Worm (Caenorhabditis elegans): ENCODE data around the gene abi-1.
A peak's percentile ranks its signal among the peaks of the same experiment; 100 is the strongest.

abi-1 gene

DNA sequence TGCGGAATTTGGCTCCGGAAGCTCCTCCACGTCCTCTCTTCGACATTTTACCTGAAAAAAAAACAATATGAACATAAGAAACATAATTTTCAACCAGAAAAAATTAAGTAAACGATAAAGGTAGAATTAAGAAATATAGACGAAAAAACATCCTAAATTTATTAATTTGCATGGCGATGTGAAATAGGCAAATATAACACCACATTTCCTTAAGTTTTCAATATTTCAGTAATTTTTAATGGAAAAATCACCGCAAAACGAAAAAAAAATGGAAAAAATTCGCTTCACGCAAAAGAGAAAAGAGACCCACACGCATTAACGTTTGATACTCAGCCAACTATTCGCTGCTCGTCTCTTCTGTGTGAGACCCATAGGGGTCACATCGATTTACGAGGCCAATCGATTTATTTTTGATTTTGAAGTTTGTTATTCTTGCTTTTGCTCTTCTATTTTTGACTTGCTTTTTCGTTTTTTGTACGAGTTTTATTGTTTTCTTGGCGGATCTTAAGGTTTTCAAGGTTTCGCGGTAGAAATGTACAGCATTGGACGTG, 13.6 kb upstream of the abi-1 start, which contains the start of gene rpl-23 (continued):
- peak; percentile 7 for TF ChIP-seq zag-1 (tag; optimal IDR thresholded peaks at IDR 0.05)
- peak; percentile 73 for TF ChIP-seq jun-1 (tag; optimal IDR thresholded peaks at IDR 0.05)
- TF ChIP-seq snpc-4 (tag; optimal IDR thresholded peaks at IDR 0.05) = peak; percentile 84

DNA sequence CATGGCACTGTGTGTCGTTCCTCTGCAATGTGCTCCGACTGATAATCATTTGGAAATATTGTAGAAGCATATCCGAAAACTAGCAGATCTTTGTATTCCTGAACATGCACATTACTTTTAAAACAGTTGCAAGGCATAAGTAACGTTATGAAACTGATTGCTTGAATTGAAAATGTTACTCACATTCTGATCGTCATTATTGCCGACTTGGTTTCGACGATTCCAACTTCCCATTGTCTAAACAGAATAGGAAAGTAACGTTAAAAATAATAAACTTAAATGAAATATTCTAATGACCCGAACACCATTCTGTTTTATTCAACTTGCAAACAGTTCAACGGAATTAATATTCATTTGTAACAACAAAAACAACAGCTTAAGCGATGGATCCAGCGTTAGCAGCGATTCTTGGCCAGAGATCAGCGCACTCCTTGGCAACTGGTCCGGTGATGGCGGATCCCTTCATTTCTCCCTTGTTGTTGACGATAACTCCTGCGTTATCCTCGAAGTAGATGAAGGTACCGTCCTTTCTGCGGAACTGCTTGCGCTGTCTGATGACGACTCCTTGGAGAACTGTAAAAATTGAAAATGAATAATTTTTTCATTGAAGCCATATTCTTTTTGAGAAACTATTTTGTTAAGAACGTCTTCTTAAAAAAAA, 12.8 kb upstream of the abi-1 start, which contains the start of gene swp-1:
swp-1 (minus strand) TSS at position 298 of the 661 bp plus-strand sequence.
- TF ChIP-seq unc-62 (GFP tag; optimal IDR thresholded peaks at IDR 0.05) (no peak), ceh-16 (tag; optimal IDR thresholded peaks at IDR 0.05) (no peak), ZK546.5 (tag; optimal IDR thresholded peaks at IDR 0.05) (no peak), mml-1 (tag; optimal IDR thresholded peaks at IDR 0.05) (no peak)

DNA sequence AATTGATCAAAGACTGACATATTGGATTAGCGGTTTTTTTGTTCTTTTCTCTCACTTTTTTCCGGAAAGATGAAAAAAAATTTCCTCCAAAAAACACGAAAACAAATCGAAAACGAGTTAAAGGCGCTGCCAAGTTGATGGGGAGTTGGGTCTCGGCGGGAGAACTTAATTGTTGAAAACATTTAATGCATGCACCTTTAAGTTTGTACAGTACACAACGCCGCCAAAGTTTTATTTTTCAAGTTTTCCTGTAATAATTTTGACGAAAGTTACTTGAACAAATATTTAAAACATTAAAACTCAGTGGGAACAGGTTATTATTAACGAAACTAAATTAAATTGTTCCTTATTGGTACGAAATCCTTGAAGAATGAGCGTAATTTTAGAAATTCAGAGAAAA, 9.0 kb upstream of the abi-1 start:
- no peak for TF ChIP-seq jun-1 (tag; optimal IDR thresholded peaks at IDR 0.05)
- TF ChIP-seq nhr-23 (tag; optimal IDR thresholded peaks at IDR 0.05) = no peak
- no peak for TF ChIP-seq ztf-4 (tag; optimal IDR thresholded peaks at IDR 0.05)
- TF ChIP-seq pha-4 (tag; optimal IDR thresholded peaks at IDR 0.05) = no peak
- no peak for TF ChIP-seq nhr-25 (tag; optimal IDR thresholded peaks at IDR 0.05)
- TF ChIP-seq ceh-16 (tag; optimal IDR thresholded peaks at IDR 0.05) = no peak
- TF ChIP-seq elt-3 (tag; optimal IDR thresholded peaks at IDR 0.05) = no peak

DNA sequence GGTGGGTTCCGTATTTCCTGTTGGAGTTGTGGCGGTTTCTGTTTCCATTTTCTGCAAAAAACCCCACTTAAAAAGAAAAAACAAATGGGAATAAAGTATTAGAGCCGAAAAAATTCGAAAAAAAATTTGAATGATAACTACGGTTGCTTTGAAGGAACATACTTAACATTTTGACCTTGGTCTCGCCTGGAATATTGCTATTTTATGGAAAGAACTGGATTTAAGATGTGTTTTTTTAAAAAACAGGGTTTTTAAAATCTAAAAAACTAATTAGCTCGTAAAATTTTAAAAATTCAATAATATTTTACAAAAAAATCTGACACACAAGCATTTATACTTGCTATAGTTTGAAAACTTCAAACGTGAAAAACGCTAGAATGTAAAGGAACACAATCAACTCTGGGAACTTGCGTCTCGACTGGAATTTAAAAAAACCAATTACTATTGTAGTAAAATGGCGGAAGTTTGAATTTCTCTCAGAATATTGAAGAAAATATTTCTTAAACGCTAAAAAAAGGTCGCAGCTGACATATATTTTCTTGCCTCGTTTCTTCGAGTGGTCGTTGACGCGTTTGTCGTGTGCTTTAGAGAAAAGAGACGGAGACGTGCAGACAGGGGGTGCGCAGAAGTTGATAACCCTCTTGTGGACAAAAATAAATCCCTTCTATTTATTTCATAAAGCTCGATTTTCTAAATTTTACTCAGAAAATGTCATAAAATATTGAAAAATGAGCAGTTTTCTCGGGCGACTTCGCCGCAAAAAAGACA, 5.6 kb upstream of the abi-1 start, which contains the start of the genes lgg-3 and rgs-5:
lgg-3 (minus strand) TSS at position 51 of the 768 bp plus-strand sequence.
rgs-5 (plus strand) TSS at position 593 of the 768 bp plus-strand sequence.
- TF ChIP-seq nhr-28 (tag; optimal IDR thresholded peaks at IDR 0.05) = no peak
- TF ChIP-seq aly-2 (tag; optimal IDR thresholded peaks at IDR 0.05) = no peak
- TF ChIP-seq elt-2 (tag; optimal IDR thresholded peaks at IDR 0.05) = peak; percentile 5
- no peak for TF ChIP-seq jun-1 (tag; optimal IDR thresholded peaks at IDR 0.05)
- TF ChIP-seq ceh-82 (tag; optimal IDR thresholded peaks at IDR 0.05) = no peak
- peak; percentile 12 for TF ChIP-seq nhr-23 (tag; optimal IDR thresholded peaks at IDR 0.05)
- TF ChIP-seq egl-5 (tag; optimal IDR thresholded peaks at IDR 0.05) = peak; percentile 21
- TF ChIP-seq unc-39 (tag; optimal IDR thresholded peaks at IDR 0.05) = no peak
- TF ChIP-seq hmg-11 (tag; optimal IDR thresholded peaks at IDR 0.05) = peak; percentile 27
- no peak for TF ChIP-seq unc-62 (GFP tag; optimal IDR thresholded peaks at IDR 0.05)
- peak; percentile 60 for TF ChIP-seq pha-4 (tag; optimal IDR thresholded peaks at IDR 0.05)
- peak; percentile 53 for TF ChIP-seq nfya-1 (tag; optimal IDR thresholded peaks at IDR 0.05; ENCODE audit: insufficient read depth)
- no peak for TF ChIP-seq ceh-28 (tag; optimal IDR thresholded peaks at IDR 0.05)
- no peak for TF ChIP-seq daf-12 (tag; optimal IDR thresholded peaks at IDR 0.05)
- no peak for TF ChIP-seq eor-1 (tag; optimal IDR thresholded peaks at IDR 0.05)
- peak; percentile 46 for TF ChIP-seq lin-15B (tag; optimal IDR thresholded peaks at IDR 0.05)
- peak; percentile 79 for TF ChIP-seq snpc-4 (tag; optimal IDR thresholded peaks at IDR 0.05)
- TF ChIP-seq nhr-76 (tag; optimal IDR thresholded peaks at IDR 0.05) = no peak
- no peak for TF ChIP-seq egl-27 (tag; optimal IDR thresholded peaks at IDR 0.05)
- TF ChIP-seq lin-39 (tag; optimal IDR thresholded peaks at IDR 0.05) = peak; percentile 30
- TF ChIP-seq pqm-1 (tag; optimal IDR thresholded peaks at IDR 0.05) = no peak
- no peak for TF ChIP-seq nhr-237 (tag; optimal IDR thresholded peaks at IDR 0.05)
- no peak for TF ChIP-seq fkh-10 (GFP tag; optimal IDR thresholded peaks at IDR 0.05)
- no peak for TF ChIP-seq skn-1 (tag; optimal IDR thresholded peaks at IDR 0.05)

DNA sequence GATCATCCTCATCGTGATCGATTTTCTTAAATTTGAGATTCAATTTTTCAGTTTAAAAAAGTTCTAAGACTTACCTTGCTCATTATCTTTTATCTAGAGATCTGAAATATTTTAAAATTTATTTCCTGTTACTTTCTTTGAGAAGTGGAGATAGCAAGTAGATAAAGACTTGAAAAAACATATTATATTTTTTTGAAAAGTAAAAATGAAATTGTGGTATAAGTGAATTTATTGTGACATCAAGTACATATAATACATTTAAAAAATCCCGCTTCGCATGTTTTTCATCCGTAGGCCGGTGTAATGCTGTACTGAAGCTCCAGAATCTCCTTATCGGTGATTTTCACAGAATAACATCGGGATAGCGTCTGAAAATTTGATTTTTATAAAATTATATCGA, 4.7 kb upstream of the abi-1 start, which contains the start of gene B0336.7:
B0336.7 (minus strand) TSS at position 101 of the 400 bp plus-strand sequence.
- no peak for TF ChIP-seq nhr-77 (tag; optimal IDR thresholded peaks at IDR 0.05)
- TF ChIP-seq zag-1 (tag; optimal IDR thresholded peaks at IDR 0.05) = no peak
- no peak for TF ChIP-seq egl-5 (tag; optimal IDR thresholded peaks at IDR 0.05)
- no peak for TF ChIP-seq nhr-11 (tag; optimal IDR thresholded peaks at IDR 0.05)
- no peak for TF ChIP-seq nhr-237 (tag; optimal IDR thresholded peaks at IDR 0.05)
- TF ChIP-seq unc-39 (tag; optimal IDR thresholded peaks at IDR 0.05) = no peak
- TF ChIP-seq sea-2 (GFP tag; optimal IDR thresholded peaks at IDR 0.05) = no peak
- TF ChIP-seq fkh-2 (tag; optimal IDR thresholded peaks at IDR 0.05) = no peak
- TF ChIP-seq jun-1 (tag; optimal IDR thresholded peaks at IDR 0.05) = no peak
- TF ChIP-seq nhr-28 (tag; optimal IDR thresholded peaks at IDR 0.05) = no peak
- TF ChIP-seq nhr-76 (tag; optimal IDR thresholded peaks at IDR 0.05) = no peak
- no peak for TF ChIP-seq elt-1 (tag; optimal IDR thresholded peaks at IDR 0.05)
- no peak for TF ChIP-seq hmg-11 (tag; optimal IDR thresholded peaks at IDR 0.05)
- no peak for TF ChIP-seq ztf-11 (tag; optimal IDR thresholded peaks at IDR 0.05)
- no peak for TF ChIP-seq ceh-82 (tag; optimal IDR thresholded peaks at IDR 0.05)
- no peak for TF ChIP-seq ZK546.5 (tag; optimal IDR thresholded peaks at IDR 0.05)

All from whole organism, L3 larva.